Worm (Caenorhabditis elegans) whole organism, L4/young adult: Measurements from ENCODE around the gene Y38E10A.9.

ENCODE experiments used
- W03F9.2 ChIP-seq: fragments of 150-350 bp; optimal IDR thresholded peaks from 2 replicates; lab custom pipeline; 2014; ENCODE audit warnings: missing biosample characterization, missing genetic modification characterization
- dao-5 ChIP-seq: sonication (generic microtip); optimal IDR thresholded peaks from 2 replicates; lab custom pipeline; 2016; ENCODE audit warnings: missing genotype, missing genetic modification characterization, moderate library complexity, missing compliant biosample characterization
- him-1 ChIP-seq: sonication (generic microtip); optimal IDR thresholded peaks from 2 replicates; lab custom pipeline; 2016; ENCODE audit warnings: missing genotype, missing genetic modification reagents, missing genetic modification characterization, missing compliant biosample characterization

Y38E10A.9 gene

DNA sequence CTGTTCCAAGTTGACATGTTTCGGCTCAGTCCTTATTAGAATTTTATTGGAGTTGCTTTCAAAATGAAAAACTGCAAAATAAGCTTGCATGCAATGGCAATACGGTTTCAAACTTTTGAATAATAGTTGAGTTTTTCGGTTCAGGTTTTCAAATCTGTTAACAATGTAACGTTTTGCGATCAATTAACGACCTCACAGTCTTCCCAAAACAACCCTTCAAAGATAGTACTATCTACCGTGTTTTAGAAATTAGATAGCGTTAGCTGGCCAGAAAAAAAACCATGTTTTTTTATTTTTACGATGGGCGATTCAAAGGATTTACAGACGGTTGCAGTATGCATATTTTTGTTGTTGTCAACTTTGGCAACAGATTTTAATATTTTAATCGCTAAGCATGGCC, 22.1 kb downstream of the Y38E10A.9 start, which contains the start of gene Y38E10A.34:
Gene Y38E10A.34 (plus strand): TSS at position 301 of the 400 bp plus-strand sequence.
- no peak for TF ChIP-seq dao-5 (tag; lab: Kevin White, UChicago)
- TF ChIP-seq him-1 (tag; lab: Kevin White, UChicago), result no peak
- TF ChIP-seq W03F9.2 (tag; lab: Kevin White, UChicago), result no peak

- no peak for TF ChIP-seq W03F9.2 (tag; lab: Kevin White, UChicago)
- no peak for TF ChIP-seq him-1 (tag; lab: Kevin White, UChicago)
- TF ChIP-seq dao-5 (tag; lab: Kevin White, UChicago), result no peak
Measured at ce11 chrII:12634749-12635318, 26.1 kb downstream of the Y38E10A.9 start, which contains the start of gene Y38E10A.17. Gene Y38E10A.17 (minus strand): TSS chrII:12634799.

DNA sequence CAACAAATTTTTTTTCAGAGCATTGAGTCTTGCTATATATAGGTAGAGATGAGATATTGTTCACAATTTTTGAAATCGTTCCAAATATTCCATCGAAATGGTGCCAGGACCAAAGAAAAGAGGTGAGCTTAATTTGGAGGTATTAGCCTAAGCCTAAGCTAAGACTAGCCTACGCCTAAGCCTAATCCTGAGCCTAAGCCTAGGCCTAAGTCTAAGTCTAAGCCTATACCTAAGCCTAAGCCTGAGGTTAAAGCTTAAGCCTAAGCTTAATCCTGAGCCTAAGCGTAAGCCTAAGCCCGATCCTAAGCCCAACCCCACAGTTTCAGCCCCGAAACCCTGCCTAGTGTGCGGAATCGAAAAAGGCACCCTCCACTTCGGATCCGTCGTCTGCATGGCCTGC, 27.8 kb downstream of the Y38E10A.9 start, which contains the start of gene nhr-234:
Gene nhr-234 (plus strand): TSS at position 77 of the 400 bp plus-strand sequence.
- TF ChIP-seq W03F9.2 (tag; lab: Kevin White, UChicago) (no peak), him-1 (tag; lab: Kevin White, UChicago) (no peak), dao-5 (tag; lab: Kevin White, UChicago) (no peak)

- no peak for TF ChIP-seq W03F9.2 (tag; lab: Kevin White, UChicago)
- no peak for TF ChIP-seq him-1 (tag; lab: Kevin White, UChicago)
- no peak for TF ChIP-seq dao-5 (tag; lab: Kevin White, UChicago)
Measured at ce11 chrII:12640370-12640769, 31.6 kb downstream of the Y38E10A.9 start, which contains the start of gene nhr-235. Gene nhr-235 (plus strand): TSS chrII:12640670.

- no peak for TF ChIP-seq dao-5 (tag; lab: Kevin White, UChicago)
- TF ChIP-seq W03F9.2 (tag; lab: Kevin White, UChicago), result no peak
- no peak for TF ChIP-seq him-1 (tag; lab: Kevin White, UChicago)
Measured at ce11 chrII:12654447-12654846, 45.7 kb downstream of the Y38E10A.9 start, which contains the start of gene rgs-4. Gene rgs-4 (plus strand): TSS chrII:12654747.

DNA sequence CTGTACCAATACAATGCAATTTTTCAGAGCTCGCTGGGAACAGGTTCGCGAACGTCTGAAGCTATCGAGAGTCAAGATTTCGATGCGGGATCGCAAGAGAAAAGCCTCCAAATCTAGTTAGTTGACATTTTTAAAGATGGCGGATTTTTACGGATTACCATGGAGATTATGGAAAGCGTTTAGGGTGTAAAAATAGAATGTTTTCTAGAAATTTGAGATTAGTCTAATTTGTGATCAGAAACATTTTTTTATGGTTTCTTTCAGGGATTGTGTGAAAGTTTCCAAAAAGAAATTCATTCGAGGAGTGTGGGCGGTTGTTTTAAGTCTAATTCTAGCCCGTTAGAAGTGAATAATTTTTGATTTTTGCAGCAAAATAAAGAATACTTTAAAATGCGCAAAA, 47.1 kb downstream of the Y38E10A.9 start:
- TF ChIP-seq W03F9.2 (tag; lab: Kevin White, UChicago), result no peak
- TF ChIP-seq dao-5 (tag; lab: Kevin White, UChicago), result no peak
- TF ChIP-seq him-1 (tag; lab: Kevin White, UChicago), result no peak

- TF ChIP-seq dao-5 (tag; lab: Kevin White, UChicago), result no peak
- TF ChIP-seq him-1 (tag; lab: Kevin White, UChicago), result no peak
- TF ChIP-seq W03F9.2 (tag; lab: Kevin White, UChicago), result no peak
Measured at ce11 chrII:12657620-12658019, 48.9 kb downstream of the Y38E10A.9 start.

DNA sequence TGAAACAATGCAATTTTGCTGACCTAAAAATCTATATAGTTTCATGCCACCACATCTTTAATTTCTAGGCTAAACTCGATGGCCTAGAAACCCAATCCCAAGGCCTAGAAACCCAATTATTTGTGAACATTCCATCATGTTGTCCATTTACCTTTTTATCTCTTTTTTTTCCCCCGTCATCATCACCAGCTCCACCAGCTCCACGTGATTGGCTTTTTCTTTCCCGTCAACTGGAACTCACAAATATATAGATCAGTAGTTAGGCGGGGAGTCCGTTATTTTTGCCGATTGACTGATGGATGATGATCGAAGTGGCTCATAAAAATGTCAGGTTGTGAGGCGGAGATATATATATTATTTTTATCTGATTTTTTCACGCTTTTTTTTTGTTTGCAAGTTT, 49.7 kb downstream of the Y38E10A.9 start:
- TF ChIP-seq him-1 (tag; lab: Kevin White, UChicago) (no peak), dao-5 (tag; lab: Kevin White, UChicago) (no peak), W03F9.2 (tag; lab: Kevin White, UChicago) (no peak)
